Fruit fly (Drosophila melanogaster) S2 (cell line): ENCODE data around the gene Sfp78E.

Experiments used
- CG8478 ChIP-seq: fragments of >200 bp; optimal IDR thresholded peaks from 2 replicates; lab custom pipeline; 2018
- CTCF ChIP-seq, 2 experiments: fragments of >200 bp; optimal IDR thresholded peaks; 2 replicates each; lab custom pipeline; 2018

dm6 chr3L:21640815-21641214 is 43.0 kb downstream of the Sfp78E start, which contains the start of gene Atox1:
- TF ChIP-seq CG8478 (lab: Kevin White, UChicago) (no peak), CTCF (optimal IDR thresholded peaks at IDR 0.05; lab: Kevin White, UChicago) (peak; percentile 79 to 81)
